Worm (Caenorhabditis elegans) whole organism, early embryonic: ENCODE data around the gene amdh-1.

Experiments used
- ama-1 ChIP-seq: fragments of 150-350 bp; optimal IDR thresholded peaks from 2 replicates; lab custom pipeline; 2014
- flt-1 ChIP-seq: fragments of 200-800 bp; sonication (Bioruptor generic); IDR thresholded peaks from 2 replicates; pipeline ENCODE4 v1.3.6; 2022; ENCODE audit warnings: missing genetic modification characterization, missing compliant biosample characterization

ce11 chrIII:6317345-6317744 lies 65.7 kb downstream of the amdh-1 start:
- no peak for TF ChIP-seq flt-1 (GFP tag; lab: Robert Waterston, UW)
- no peak for TF ChIP-seq ama-1
